Worm (Caenorhabditis elegans): Measurements from ENCODE around the gene nhr-34.

ce11 chrIV:9696513-9696912, 21.0 kb upstream of the nhr-34 start:
- TF ChIP-seq dao-5 (tag; optimal IDR thresholded peaks at IDR 0.05) (no peak), him-1 (tag; optimal IDR thresholded peaks at IDR 0.05) (no peak), W03F9.2 (tag; optimal IDR thresholded peaks at IDR 0.05) (no peak)
